Fruit fly (Drosophila melanogaster) whole organism, embryonic: ENCODE data around the gene CG14913.

Experiments
- ATbp ChIP-seq: fragments of 200-800 bp; sonication (Bioruptor generic); optimal IDR thresholded peaks from 2 replicates; lab custom pipeline; 2017; ENCODE audit warnings: missing biosample characterization, mild to moderate bottlenecking, missing genetic modification characterization, missing genetic modification reagents
- Bdp1 ChIP-seq: fragments of 200-800 bp; sonication (Bioruptor generic); optimal IDR thresholded peaks from 3 replicates; lab custom pipeline; 2016; ENCODE audit warnings: missing biosample characterization, missing genetic modification characterization
- Bteb2 ChIP-seq: fragments of 200-800 bp; sonication (Bioruptor generic); optimal IDR thresholded peaks from 2 replicates; lab custom pipeline; 2016; ENCODE audit warnings: missing biosample characterization, missing genetic modification characterization
- CG14441 ChIP-seq: fragments of 200-800 bp; sonication (Bioruptor generic); IDR thresholded peaks from 2 replicates; pipeline ENCODE4 v1.3.6; 2022; ENCODE audit warnings: missing biosample characterization, missing genetic modification characterization
- CG15514 ChIP-seq: fragments of 200-800 bp; sonication (Bioruptor generic); optimal IDR thresholded peaks from 3 replicates; lab custom pipeline; 2017; ENCODE audit warnings: missing biosample characterization, missing genetic modification characterization, mild to moderate bottlenecking, moderate library complexity, missing genetic modification reagents
- CG1602 ChIP-seq: fragments of 200-800 bp; sonication (Bioruptor generic); optimal IDR thresholded peaks from 3 replicates; lab custom pipeline; 2016; ENCODE audit warnings: missing biosample characterization, missing genetic modification characterization
- CG17186 ChIP-seq: fragments of 200-800 bp; sonication (Bioruptor generic); optimal IDR thresholded peaks from 3 replicates; lab custom pipeline; 2017; ENCODE audit warnings: missing biosample characterization, missing genetic modification reagents, missing genetic modification characterization
- CG17802 ChIP-seq: fragments of 200-800 bp; sonication (Bioruptor generic); optimal IDR thresholded peaks from 2 replicates; lab custom pipeline; 2018; ENCODE audit warnings: missing biosample characterization, mild to moderate bottlenecking, missing genetic modification characterization, moderate library complexity
- CG18011 ChIP-seq: fragments of 200-800 bp; sonication (Bioruptor generic); optimal IDR thresholded peaks from 2 replicates; lab custom pipeline; 2017; ENCODE audit warnings: missing biosample characterization, missing genetic modification characterization, mild to moderate bottlenecking, moderate library complexity, missing genotype
- CG2116 ChIP-seq: fragments of 200-800 bp; sonication (Bioruptor generic); optimal IDR thresholded peaks from 3 replicates; lab custom pipeline; 2018; ENCODE audit warnings: missing biosample characterization, mild to moderate bottlenecking, missing genetic modification characterization
- CG31388 ChIP-seq: fragments of 200-800 bp; sonication (Bioruptor generic); optimal IDR thresholded peaks from 2 replicates; lab custom pipeline; 2016; ENCODE audit warnings: missing biosample characterization, missing genetic modification characterization
- CG32532 ChIP-seq: fragments of 200-800 bp; sonication (Bioruptor generic); IDR thresholded peaks from 2 replicates; pipeline ENCODE4 v1.3.6; 2022; ENCODE audit warnings: missing biosample characterization, missing genetic modification characterization
- CG32772 ChIP-seq: fragments of 200-800 bp; sonication (Bioruptor generic); IDR thresholded peaks from 2 replicates; pipeline ENCODE4 v1.3.6; 2022; ENCODE audit warnings: missing biosample characterization, missing genetic modification characterization
- CG34224 ChIP-seq: fragments of 200-800 bp; sonication (Bioruptor generic); IDR thresholded peaks from 3 replicates; pipeline ENCODE4 v1.3.6; 2022; ENCODE audit warnings: missing biosample characterization, missing genetic modification characterization; ENCODE audit not compliant: partially characterized antibody
- CG6683 ChIP-seq: fragments of 200-800 bp; sonication (Bioruptor generic); optimal IDR thresholded peaks from 2 replicates; lab custom pipeline; 2017; ENCODE audit warnings: missing biosample characterization, mild to moderate bottlenecking, missing genetic modification characterization, missing genetic modification reagents
- CG6813 ChIP-seq: fragments of 200-800 bp; sonication (Bioruptor generic); optimal IDR thresholded peaks from 2 replicates; lab custom pipeline; 2017; ENCODE audit warnings: missing biosample characterization, missing genetic modification characterization, mild to moderate bottlenecking, moderate library complexity, missing genetic modification reagents
- CG7271 ChIP-seq: fragments of 200-800 bp; sonication (Bioruptor generic); optimal IDR thresholded peaks from 2 replicates; lab custom pipeline; 2018; ENCODE audit warnings: missing biosample characterization, mild to moderate bottlenecking, missing genetic modification characterization, moderate library complexity
- CG8359 ChIP-seq: fragments of 200-800 bp; sonication (Bioruptor generic); optimal IDR thresholded peaks from 2 replicates; lab custom pipeline; 2017; ENCODE audit warnings: missing biosample characterization, mild to moderate bottlenecking, missing genetic modification characterization, borderline replicate concordance
- CG8924 ChIP-seq: fragments of 200-800 bp; optimal IDR thresholded peaks from 3 replicates; lab custom pipeline; 2019; ENCODE audit warnings: missing biosample characterization, mild to moderate bottlenecking, missing genetic modification characterization, moderate library complexity
- Dad ChIP-seq: fragments of 200-800 bp; sonication (Bioruptor generic); optimal IDR thresholded peaks from 3 replicates; lab custom pipeline; 2016; ENCODE audit warnings: missing biosample characterization, missing genetic modification characterization
- Dbx ChIP-seq: fragments of 200-800 bp; sonication (Bioruptor generic); IDR thresholded peaks from 3 replicates; pipeline ENCODE4 v1.3.6; 2022; ENCODE audit warnings: missing biosample characterization, missing genetic modification characterization
- Dip2 ChIP-seq: fragments of 200-800 bp; sonication (Bioruptor generic); IDR thresholded peaks from 2 replicates; pipeline ENCODE4 v1.3.6; 2022; ENCODE audit warnings: missing biosample characterization, missing genetic modification characterization
- HmgZ ChIP-seq: fragments of 200-800 bp; sonication (Bioruptor generic); optimal IDR thresholded peaks from 2 replicates; lab custom pipeline; 2018; ENCODE audit warnings: missing biosample characterization, mild to moderate bottlenecking, missing genetic modification characterization
- NC2β ChIP-seq: fragments of 200-800 bp; sonication (Bioruptor generic); optimal IDR thresholded peaks from 2 replicates; lab custom pipeline; 2016; ENCODE audit warnings: missing biosample characterization, missing genetic modification characterization
- Nf-YC ChIP-seq: fragments of 200-800 bp; optimal IDR thresholded peaks from 3 replicates; lab custom pipeline; 2019; ENCODE audit warnings: missing biosample characterization, mild to moderate bottlenecking, missing genetic modification characterization, moderate library complexity
- Usf ChIP-seq: fragments of 200-800 bp; sonication (Bioruptor generic); optimal IDR thresholded peaks from 2 replicates; lab custom pipeline; 2017; ENCODE audit warnings: missing genotype, missing biosample characterization, missing genetic modification characterization
- Vsx1 ChIP-seq: fragments of 200-800 bp; sonication (Bioruptor generic); optimal IDR thresholded peaks from 2 replicates; lab custom pipeline; 2017; ENCODE audit warnings: missing biosample characterization, mild to moderate bottlenecking, missing genetic modification characterization, missing genetic modification reagents
- cad ChIP-seq: fragments of >200 bp; optimal IDR thresholded peaks from 2 replicates; lab custom pipeline; 2017; ENCODE audit warnings: missing biosample characterization, missing genetic modification characterization
- dan ChIP-seq: fragments of 200-800 bp; sonication (Bioruptor generic); IDR thresholded peaks from 2 replicates; pipeline ENCODE4 v1.3.6; 2022; ENCODE audit warnings: missing biosample characterization, missing genetic modification characterization
- danr ChIP-seq: fragments of 200-800 bp; sonication (Bioruptor generic); IDR thresholded peaks from 2 replicates; pipeline ENCODE4 v1.3.6; 2022; ENCODE audit warnings: missing biosample characterization, missing genetic modification characterization
- dmrt11E ChIP-seq: fragments of 200-800 bp; sonication (Bioruptor generic); optimal IDR thresholded peaks from 3 replicates; lab custom pipeline; 2018; ENCODE audit warnings: missing biosample characterization, mild to moderate bottlenecking, missing genetic modification characterization, moderate library complexity
- dmrt99B ChIP-seq: fragments of 200-800 bp; sonication (Bioruptor generic); optimal IDR thresholded peaks from 2 replicates; lab custom pipeline; 2018; ENCODE audit warnings: missing biosample characterization, mild to moderate bottlenecking, missing genetic modification characterization, moderate library complexity
- gcm ChIP-seq: fragments of 200-800 bp; sonication (Bioruptor generic); optimal IDR thresholded peaks from 2 replicates; lab custom pipeline; 2019; ENCODE audit warnings: missing biosample characterization, mild to moderate bottlenecking, missing genetic modification characterization, moderate library complexity
- h ChIP-seq: fragments of >200 bp; optimal IDR thresholded peaks from 2 replicates; lab custom pipeline; 2017
- hkb ChIP-seq, 2 experiments: fragments of 200-800 bp in 1 of 2; fragments of >200 bp in 1 of 2; sonication (Bioruptor generic) in 1 of 2; IDR thresholded peaks in 1 of 2; optimal IDR thresholded peaks in 1 of 2; 2 replicates each; pipeline versions ENCODE4 v1.3.6 to Lab custom; 2017 to 2022; ENCODE audit warnings: missing biosample characterization in 1 of 2, missing genetic modification characterization in 1 of 2
- kay ChIP-seq: fragments of 200-800 bp; sonication (Bioruptor generic); optimal IDR thresholded peaks from 2 replicates; lab custom pipeline; 2016; ENCODE audit warnings: missing biosample characterization, missing genetic modification characterization
- otp ChIP-seq: fragments of 200-800 bp; sonication (Bioruptor generic); IDR thresholded peaks from 3 replicates; pipeline ENCODE4, ENCODE4 v1.3.6; 2022; ENCODE audit warnings: missing biosample characterization, missing genetic modification characterization
- p53 ChIP-seq: fragments of 200-800 bp; sonication (Bioruptor generic); optimal IDR thresholded peaks from 2 replicates; lab custom pipeline; 2016; ENCODE audit warnings: missing biosample characterization, missing genetic modification characterization
- pb ChIP-seq: fragments of 200-800 bp; sonication (Bioruptor generic); optimal IDR thresholded peaks from 3 replicates; lab custom pipeline; 2016; ENCODE audit warnings: missing biosample characterization, missing genetic modification characterization
- pfk ChIP-seq: fragments of 200-800 bp; sonication (Bioruptor generic); optimal IDR thresholded peaks from 2 replicates; lab custom pipeline; 2018; ENCODE audit warnings: missing biosample characterization, mild to moderate bottlenecking, missing genetic modification characterization, moderate library complexity
- pho ChIP-seq: fragments of 200-800 bp; sonication (Bioruptor generic); optimal IDR thresholded peaks from 2 replicates; lab custom pipeline; 2016; ENCODE audit warnings: missing biosample characterization, missing genetic modification characterization
- sc ChIP-seq, 3 experiments: fragments of >200 bp in 2 of 3; fragments of 200-800 bp in 1 of 3; sonication (Bioruptor generic) in 1 of 3; optimal IDR thresholded peaks; 2 replicates in 2 of 3; 3 replicates in 1 of 3; lab custom pipeline; 2017; ENCODE audit warnings: mild to moderate bottlenecking in 1 of 3, missing biosample characterization in 1 of 3, missing genetic modification characterization in 1 of 3, missing genetic modification reagents in 1 of 3
- sd ChIP-seq: fragments of 200-800 bp; sonication (Bioruptor generic); optimal IDR thresholded peaks from 3 replicates; lab custom pipeline; 2018; ENCODE audit warnings: missing biosample characterization, mild to moderate bottlenecking, missing genetic modification characterization, moderate library complexity
- seq ChIP-seq: fragments of 200-800 bp; sonication (Bioruptor generic); IDR thresholded peaks from 2 replicates; pipeline ENCODE4 v1.3.6; 2022; ENCODE audit warnings: missing biosample characterization, missing genetic modification characterization
- tio ChIP-seq: fragments of 200-800 bp; sonication (Bioruptor generic); optimal IDR thresholded peaks from 2 replicates; lab custom pipeline; 2017; ENCODE audit warnings: missing biosample characterization, missing genetic modification characterization, inconsistent platforms
- tna ChIP-seq: fragments of 200-800 bp; sonication (Bioruptor generic); IDR thresholded peaks from 2 replicates; pipeline ENCODE4 v1.3.6; 2022; ENCODE audit warnings: missing biosample characterization, missing genetic modification characterization; ENCODE audit not compliant: partially characterized antibody
- toy ChIP-seq: fragments of 200-800 bp; sonication (Bioruptor generic); IDR thresholded peaks from 2 replicates; pipeline ENCODE4 v1.3.6; 2022; ENCODE audit warnings: missing biosample characterization, missing genetic modification characterization
- unc-4 ChIP-seq: fragments of 200-800 bp; sonication (Bioruptor generic); IDR thresholded peaks from 2 replicates; pipeline ENCODE4 v1.3.6; 2022; ENCODE audit warnings: missing biosample characterization, missing genetic modification characterization; ENCODE audit not compliant: partially characterized antibody

Gene CG14913

DNA sequence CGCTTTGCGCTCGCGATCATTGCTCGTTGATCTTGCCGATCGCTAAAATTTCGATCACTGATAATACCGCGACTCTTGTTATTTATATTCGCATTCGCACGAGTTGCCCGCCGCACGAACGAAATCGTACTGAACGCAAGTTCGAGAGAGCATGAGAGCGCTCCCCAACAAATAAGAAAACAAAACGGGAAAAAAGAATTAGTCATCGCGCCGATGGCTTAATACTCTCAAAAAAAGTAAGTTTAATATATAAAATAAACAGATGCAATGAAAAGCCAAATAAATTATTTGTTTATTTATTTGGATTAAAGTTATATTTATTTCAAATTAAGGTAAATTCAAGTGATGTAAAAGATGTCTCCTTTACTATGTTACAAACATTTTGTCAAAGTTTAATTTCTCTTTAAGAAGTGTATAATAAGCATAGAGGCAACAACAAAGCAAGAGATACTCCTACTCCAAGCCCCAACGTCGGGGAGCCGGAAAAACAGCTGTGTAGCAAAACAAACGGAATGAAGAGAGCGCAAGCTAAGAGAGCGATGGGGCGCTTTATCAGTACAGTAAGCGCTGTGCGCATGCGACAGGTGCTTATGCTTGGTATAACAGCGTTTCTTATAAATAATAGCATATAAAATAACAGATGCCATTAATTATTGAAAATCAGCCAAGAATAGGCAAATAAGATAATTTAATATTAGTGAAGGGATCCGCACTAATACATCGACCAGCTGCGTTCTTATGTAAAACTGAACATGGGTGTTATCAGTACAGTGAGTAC is 40.7 kb downstream of the CG14913 start:
- TF ChIP-seq Nf-YC (tag; lab: Kevin White, UChicago) (peak; percentile 75), dmrt11E (peak; percentile 66), NC2β (GFP tag; lab: Kevin White, UChicago) (peak; percentile 72), Dbx (GFP tag; lab: Robert Waterston, UW) (no peak), Usf (GFP tag; lab: Kevin White, UChicago) (peak; percentile 28), tna (no peak), CG8359 (GFP tag; lab: Kevin White, UChicago) (no peak), CG1602 (GFP tag; lab: Kevin White, UChicago) (peak; percentile 66), pho (GFP tag; lab: Kevin White, UChicago) (peak; percentile 48), CG32772 (GFP tag; lab: Robert Waterston, UW) (peak; percentile 63), otp (GFP tag; lab: Robert Waterston, UW) (peak; percentile 66; the same call in 1 of the 3 replicates), sc (optimal IDR thresholded peaks at IDR 0.05; lab: Kevin White, UChicago) (no peak), sc (GFP tag; optimal IDR thresholded peaks at IDR 0.05; lab: Kevin White, UChicago) (peak; percentile 50), pb (GFP tag; lab: Kevin White, UChicago) (no peak), CG15514 (GFP tag; lab: Kevin White, UChicago) (peak; percentile 4), CG2116 (GFP tag; lab: Kevin White, UChicago) (peak; percentile 49), dan (GFP tag; lab: Robert Waterston, UW) (no peak), CG6683 (GFP tag; lab: Kevin White, UChicago) (peak; percentile 40), toy (no peak), sd (tag; lab: Kevin White, UChicago) (peak; percentile 38), HmgZ (peak; percentile 57), CG34224 (GFP tag; lab: Robert Waterston, UW) (no peak), pfk (GFP tag; lab: Kevin White, UChicago) (no peak), CG7271 (tag; lab: Kevin White, UChicago) (no peak), Bteb2 (peak; percentile 57), seq (GFP tag; lab: Robert Waterston, UW) (peak; percentile 79), Vsx1 (GFP tag; lab: Kevin White, UChicago) (no peak), p53 (GFP tag; lab: Kevin White, UChicago) (no peak), unc-4 (GFP tag; lab: Robert Waterston, UW) (no peak), CG8924 (tag; lab: Kevin White, UChicago) (peak; percentile 81), CG31388 (GFP tag; lab: Kevin White, UChicago) (no peak), Dad (GFP tag; lab: Kevin White, UChicago) (peak; percentile 52), cad (GFP tag; lab: Kevin White, UChicago) (no peak), danr (peak; percentile 44; the same call in 1 of the 2 replicates), CG6813 (no peak), h (no peak), CG17186 (GFP tag; lab: Kevin White, UChicago) (no peak), CG32532 (GFP tag; lab: Robert Waterston, UW) (peak; percentile 55), hkb (optimal IDR thresholded peaks at IDR 0.05; lab: Kevin White, UChicago) (no peak), hkb (GFP tag; IDR thresholded peaks at IDR 0.05; lab: Robert Waterston, UW) (peak; percentile 73; the same call in 1 of the 2 replicates), CG14441 (GFP tag; lab: Robert Waterston, UW) (peak; percentile 59), kay (GFP tag; lab: Kevin White, UChicago) (peak; percentile 52), CG17802 (tag; lab: Kevin White, UChicago) (no peak), gcm (peak; percentile 54), ATbp (GFP tag; lab: Kevin White, UChicago) (peak; percentile 69), Bdp1 (GFP tag; lab: Kevin White, UChicago) (peak; percentile 46), CG18011 (GFP tag; lab: Kevin White, UChicago) (peak; percentile 51), dmrt99B (peak; percentile 91), tio (GFP tag; lab: Kevin White, UChicago) (peak; percentile 78), Dip2 (GFP tag; lab: Robert Waterston, UW) (no peak)
